Worm (Caenorhabditis elegans) whole organism, late embryonic: ENCODE measurements around the gene F29G6.1.

Experiments
- ama-1 ChIP-seq: fragments of 150-350 bp; optimal IDR thresholded peaks from 2 replicates; lab custom pipeline; 2014
- elt-2 ChIP-seq: sonication (generic microtip); optimal IDR thresholded peaks from 2 replicates; lab custom pipeline; 2016; ENCODE audit warnings: missing genetic modification reagents, missing genetic modification characterization, missing compliant biosample characterization
- fkh-10 ChIP-seq: fragments of 150-350 bp; optimal IDR thresholded peaks from 2 replicates; lab custom pipeline; 2014; ENCODE audit warnings: missing biosample characterization, missing genetic modification reagents, missing genetic modification characterization
- pqm-1 ChIP-seq: sonication (generic microtip); optimal IDR thresholded peaks from 2 replicates; lab custom pipeline; 2016; ENCODE audit warnings: missing genetic modification characterization, missing compliant biosample characterization
- zip-5 ChIP-seq: sonication (generic microtip); optimal IDR thresholded peaks from 2 replicates; lab custom pipeline; 2016; ENCODE audit warnings: missing genetic modification characterization, missing compliant biosample characterization

DNA sequence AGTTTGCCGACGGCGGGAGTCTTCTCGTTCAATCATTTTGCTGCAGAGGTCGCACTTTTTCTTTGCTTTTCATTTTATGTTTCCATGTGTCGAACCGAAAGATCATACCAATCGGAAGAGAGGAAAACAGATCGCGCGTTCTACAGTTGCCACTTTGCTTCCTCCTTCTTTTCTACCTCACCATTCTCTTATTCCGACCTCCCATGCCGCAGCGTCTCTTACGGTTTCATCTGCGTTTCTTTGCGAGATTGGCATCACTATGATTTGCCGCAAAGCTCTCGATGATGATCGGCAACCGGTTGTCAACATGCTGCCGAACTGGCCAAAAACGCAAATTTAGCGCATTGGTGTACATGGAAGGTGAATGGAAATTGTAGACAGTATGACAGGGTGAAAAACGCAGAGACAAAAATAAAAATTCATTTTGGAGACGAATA, 27.9 kb upstream of the F29G6.1 start:
- TF ChIP-seq elt-2 (tag; lab: Kevin White, UChicago): no peak
- no peak for TF ChIP-seq fkh-10 (GFP tag; lab: Kevin White, UChicago)
- TF ChIP-seq zip-5 (tag; lab: Kevin White, UChicago): no peak
- TF ChIP-seq pqm-1 (tag; lab: Kevin White, UChicago): no peak
- no peak for TF ChIP-seq ama-1 (lab: Kevin White, UChicago)
